Worm (Caenorhabditis elegans) whole organism, young adult: ENCODE results near the gene Y45F10C.2.
A peak's percentile ranks its signal among the peaks of the same experiment; 100 is the strongest.

Experiments used
- B0261.1 ChIP-seq: sonication (generic microtip); optimal IDR thresholded peaks from 2 replicates; lab custom pipeline; 2016; ENCODE audit warnings: mild to moderate bottlenecking, missing genetic modification characterization, moderate library complexity, missing compliant biosample characterization
- F33H1.4 ChIP-seq: fragments of 200-800 bp; sonication (Bioruptor generic); IDR thresholded peaks from 2 replicates; pipeline ENCODE4 v1.3.6; 2022; ENCODE audit warnings: missing genetic modification reagents, missing genetic modification characterization, missing compliant biosample characterization
- F57C9.4 ChIP-seq: sonication (generic microtip); optimal IDR thresholded peaks from 2 replicates; lab custom pipeline; 2017; ENCODE audit warnings: mild to moderate bottlenecking, missing genetic modification characterization, missing compliant biosample characterization
- K11D2.4 ChIP-seq: fragments of 200-800 bp; sonication (Bioruptor generic); IDR thresholded peaks from 2 replicates; pipeline ENCODE4 v1.3.6; 2022; ENCODE audit warnings: missing genetic modification reagents, missing genetic modification characterization, missing compliant biosample characterization
- K12H6.12 ChIP-seq: fragments of 200-800 bp; sonication (Bioruptor generic); optimal IDR thresholded peaks from 2 replicates; lab custom pipeline; 2018; ENCODE audit warnings: mild to moderate bottlenecking, missing genetic modification characterization, missing compliant biosample characterization
- Y53G8AR.9 ChIP-seq: fragments of 200-800 bp; sonication (Bioruptor generic); conservative IDR thresholded peaks from 2 replicates; pipeline ENCODE4 v1.3.6; 2022; ENCODE audit warnings: missing genetic modification reagents, missing genetic modification characterization, missing compliant biosample characterization
- Y56A3A.18 ChIP-seq: fragments of 200-800 bp; sonication (Bioruptor generic); IDR thresholded peaks from 2 replicates; pipeline ENCODE4 v1.3.6; 2022; ENCODE audit warnings: missing genetic modification reagents, missing genetic modification characterization, missing compliant biosample characterization
- ZK185.1 ChIP-seq: sonication (generic microtip); optimal IDR thresholded peaks from 2 replicates; lab custom pipeline; 2016; ENCODE audit warnings: mild to moderate bottlenecking, missing genetic modification characterization, missing compliant biosample characterization; ENCODE audit not compliant: poor library complexity, severe bottlenecking
- ama-1 ChIP-seq, 3 experiments: fragments of 150-350 bp in 1 of 3; sonication (generic microtip) in 2 of 3; optimal IDR thresholded peaks; 2 replicates each; lab custom pipeline; 2014 to 2018; ENCODE audit warnings: missing biosample characterization in 2 of 3, missing genetic modification characterization in 2 of 3, missing genetic modification reagents in 2 of 3
- athp-1 ChIP-seq: sonication (generic microtip); optimal IDR thresholded peaks from 2 replicates; lab custom pipeline; 2017; ENCODE audit warnings: mild to moderate bottlenecking, missing genetic modification characterization, missing compliant biosample characterization
- attf-5 ChIP-seq: fragments of 200-800 bp; sonication (Bioruptor generic); optimal IDR thresholded peaks from 2 replicates; lab custom pipeline; 2018; ENCODE audit warnings: mild to moderate bottlenecking, missing genetic modification characterization, missing compliant biosample characterization
- bed-2 ChIP-seq: fragments of 200-800 bp; sonication (Bioruptor generic); IDR thresholded peaks from 2 replicates; pipeline ENCODE4 v1.3.6; 2022; ENCODE audit warnings: missing genetic modification reagents, missing genetic modification characterization, missing compliant biosample characterization
- cebp-2 ChIP-seq: fragments of 200-800 bp; sonication (Bioruptor generic); IDR thresholded peaks from 2 replicates; pipeline ENCODE4 v1.3.6; 2022; ENCODE audit warnings: missing genetic modification characterization, missing compliant biosample characterization
- ceh-58 ChIP-seq: fragments of 200-800 bp; sonication (Bioruptor generic); IDR thresholded peaks from 2 replicates; pipeline ENCODE4 v1.3.6; 2022; ENCODE audit warnings: missing genetic modification characterization, missing compliant biosample characterization
- ceh-79 ChIP-seq: sonication (generic microtip); optimal IDR thresholded peaks from 2 replicates; lab custom pipeline; 2017; ENCODE audit warnings: mild to moderate bottlenecking, missing genetic modification characterization, missing compliant biosample characterization
- egl-18 ChIP-seq: fragments of 200-800 bp; sonication (Bioruptor generic); IDR thresholded peaks from 2 replicates; pipeline ENCODE4 v1.3.6; 2022; ENCODE audit warnings: missing genetic modification reagents, missing genetic modification characterization, missing compliant biosample characterization
- hmg-1.2 ChIP-seq: fragments of 200-800 bp; sonication (Bioruptor generic); IDR thresholded peaks from 2 replicates; pipeline ENCODE4 v1.3.6; 2022; ENCODE audit warnings: missing genetic modification reagents, missing genetic modification characterization, missing compliant biosample characterization
- hmg-20 ChIP-seq: fragments of 200-800 bp; sonication (Bioruptor generic); IDR thresholded peaks from 2 replicates; pipeline ENCODE4 v1.3.6; 2022; ENCODE audit warnings: missing genetic modification reagents, missing genetic modification characterization, missing compliant biosample characterization
- hrde-1 ChIP-seq: sonication (generic microtip); optimal IDR thresholded peaks from 2 replicates; lab custom pipeline; 2016; ENCODE audit warnings: missing genetic modification characterization, mild to moderate bottlenecking, missing compliant biosample characterization, moderate library complexity, missing genotype, missing genetic modification reagents, borderline replicate concordance
- lin-40 ChIP-seq: sonication (generic microtip); optimal IDR thresholded peaks from 2 replicates; lab custom pipeline; 2016; ENCODE audit warnings: missing genetic modification characterization, mild to moderate bottlenecking, missing compliant biosample characterization, missing genotype, missing genetic modification reagents
- lin-54 ChIP-seq: fragments of 200-800 bp; sonication (Bioruptor generic); optimal IDR thresholded peaks from 2 replicates; lab custom pipeline; 2018; ENCODE audit warnings: mild to moderate bottlenecking, missing genetic modification characterization, missing compliant biosample characterization
- madf-3 ChIP-seq: fragments of 200-800 bp; sonication (Bioruptor generic); IDR thresholded peaks from 2 replicates; pipeline ENCODE4 v1.3.6; 2022; ENCODE audit warnings: missing genetic modification reagents, missing genetic modification characterization, missing compliant biosample characterization
- madf-6 ChIP-seq: fragments of 200-800 bp; sonication (Bioruptor generic); IDR thresholded peaks from 2 replicates; pipeline ENCODE4 v1.3.6; 2022; ENCODE audit warnings: missing genetic modification reagents, missing genetic modification characterization, missing compliant biosample characterization
- mcd-1 ChIP-seq: fragments of 200-800 bp; sonication (Bioruptor generic); IDR thresholded peaks from 2 replicates; pipeline ENCODE4 v1.3.6; 2022; ENCODE audit warnings: missing genetic modification reagents, missing genetic modification characterization, missing compliant biosample characterization
- rec-8 ChIP-seq, 2 experiments: sonication (generic microtip); optimal IDR thresholded peaks; 2 replicates each; lab custom pipeline; 2016; ENCODE audit warnings: mild to moderate bottlenecking in 2 of 2, missing genetic modification characterization in 2 of 2, missing genetic modification reagents in 2 of 2, missing genotype in 2 of 2, missing biosample characterization in 1 of 2, missing compliant biosample characterization in 1 of 2, moderate library complexity in 1 of 2
- snpc-3.4 ChIP-seq: sonication (generic microtip); optimal IDR thresholded peaks from 2 replicates; lab custom pipeline; 2017; ENCODE audit warnings: missing genetic modification characterization, mild to moderate bottlenecking, missing compliant biosample characterization, antibody characterized with exemption, moderate library complexity, missing genotype, missing genetic modification reagents
- snpc-4 ChIP-seq, 5 experiments: fragments of 150-350 bp in 1 of 5; sonication (generic microtip) in 4 of 5; optimal IDR thresholded peaks; 2 replicates each; lab custom pipeline; 2014 to 2018; ENCODE audit warnings: missing genetic modification characterization in 5 of 5, missing biosample characterization in 3 of 5, antibody characterized with exemption in 2 of 5, mild to moderate bottlenecking in 2 of 5, missing compliant biosample characterization in 2 of 5, missing genotype in 2 of 5, moderate library complexity in 2 of 5, missing genetic modification reagents in 1 of 5
- tlf-1 ChIP-seq: fragments of 200-800 bp; sonication (Bioruptor generic); optimal IDR thresholded peaks from 2 replicates; lab custom pipeline; 2018; ENCODE audit warnings: mild to moderate bottlenecking, missing genetic modification characterization, missing compliant biosample characterization
- unc-130 ChIP-seq: sonication (generic microtip); optimal IDR thresholded peaks from 2 replicates; lab custom pipeline; 2016; ENCODE audit warnings: missing genetic modification reagents, missing genetic modification characterization, missing compliant biosample characterization
- ztf-28 ChIP-seq: fragments of 200-800 bp; sonication (Bioruptor generic); IDR thresholded peaks from 2 replicates; pipeline ENCODE4 v1.3.6; 2022; ENCODE audit warnings: missing genetic modification reagents, missing genetic modification characterization, missing compliant biosample characterization
- ztf-3 ChIP-seq: fragments of 200-800 bp; sonication (Bioruptor generic); optimal IDR thresholded peaks from 2 replicates; lab custom pipeline; 2018; ENCODE audit warnings: mild to moderate bottlenecking, missing genetic modification characterization, missing compliant biosample characterization

Y45F10C.2 gene

DNA sequence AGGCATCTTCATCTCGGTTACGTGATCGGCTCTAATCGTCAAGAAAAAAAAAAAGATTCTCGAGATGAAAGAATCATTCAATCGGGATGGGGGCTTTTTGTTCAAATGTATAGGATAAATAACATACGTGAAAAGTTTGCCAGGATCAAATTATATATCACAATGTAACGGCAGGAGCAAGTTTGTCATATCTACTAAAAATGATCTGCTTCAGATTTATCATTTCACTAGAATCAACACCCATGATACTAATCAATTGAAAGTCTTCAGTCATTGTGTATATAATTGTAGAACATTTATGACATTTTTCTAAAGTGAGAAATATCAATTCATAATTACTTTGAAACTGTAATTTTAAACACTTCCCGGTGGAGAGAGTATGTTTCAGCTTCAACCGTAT, 34.4 kb upstream of the Y45F10C.2 start:
- TF ChIP-seq athp-1 (tag; lab: Kevin White, UChicago), result no peak
- no peak for TF ChIP-seq hmg-1.2 (GFP tag; lab: Robert Waterston, UW)
- no peak for TF ChIP-seq ZK185.1
- no peak for TF ChIP-seq snpc-3.4 (tag; lab: Kevin White, UChicago)
- TF ChIP-seq attf-5 (GFP tag; lab: Kevin White, UChicago), result no peak
- no peak for TF ChIP-seq madf-6 (GFP tag; lab: Robert Waterston, UW)
- no peak for TF ChIP-seq mcd-1 (GFP tag; lab: Robert Waterston, UW)
- no peak for TF ChIP-seq madf-3 (GFP tag; lab: Robert Waterston, UW)
- TF ChIP-seq hrde-1 (tag; lab: Kevin White, UChicago), result no peak
- TF ChIP-seq tlf-1 (GFP tag; lab: Kevin White, UChicago), result no peak
- no peak for TF ChIP-seq Y53G8AR.9 (GFP tag; lab: Robert Waterston, UW)
- no peak for TF ChIP-seq B0261.1
- TF ChIP-seq ama-1 (optimal IDR thresholded peaks at IDR 0.05; lab: Kevin White, UChicago), result no peak
- TF ChIP-seq ama-1 (GFP tag; optimal IDR thresholded peaks at IDR 0.05; lab: Kevin White, UChicago), result no peak
- no peak for TF ChIP-seq K12H6.12 (tag; lab: Kevin White, UChicago)
- TF ChIP-seq egl-18 (GFP tag; lab: Robert Waterston, UW), result no peak
- no peak for TF ChIP-seq F33H1.4 (GFP tag; lab: Robert Waterston, UW)
- no peak for TF ChIP-seq bed-2 (GFP tag; lab: Robert Waterston, UW)
- no peak for TF ChIP-seq K11D2.4 (GFP tag; lab: Robert Waterston, UW)
- no peak for TF ChIP-seq ceh-79

DNA sequence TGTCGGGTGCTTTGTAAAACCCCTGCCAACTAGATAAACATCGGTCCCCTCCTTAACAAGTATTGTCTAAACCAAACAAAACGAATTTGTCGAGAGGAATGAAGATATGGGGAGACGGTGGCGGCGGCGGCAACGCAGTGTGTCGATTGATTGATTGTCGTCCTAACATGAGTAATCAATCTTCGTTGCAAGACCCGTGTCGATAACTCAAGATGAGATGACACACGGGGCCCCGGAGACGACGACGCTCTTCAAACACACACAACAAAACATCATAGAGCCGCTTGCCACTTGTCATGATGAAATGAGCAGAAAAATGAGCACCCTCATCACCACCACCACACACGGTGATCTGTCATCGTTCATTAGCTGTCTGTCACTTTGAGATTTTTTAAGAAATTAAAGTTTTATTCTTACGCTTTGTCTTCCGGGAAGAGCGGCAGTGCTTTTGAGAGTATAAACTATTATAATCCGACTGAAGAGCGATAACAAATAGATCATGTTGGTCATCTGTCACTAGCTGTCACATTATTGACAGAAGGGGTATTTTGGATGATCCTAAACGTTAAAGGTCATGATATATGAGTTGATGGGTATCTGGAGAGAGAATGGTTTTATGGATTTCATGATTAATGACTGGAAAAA, 33.4 kb upstream of the Y45F10C.2 start:
- TF ChIP-seq rec-8 (tag; optimal IDR thresholded peaks at IDR 0.05; lab: Kevin White, UChicago) (no peak), snpc-4 (GFP tag; optimal IDR thresholded peaks at IDR 0.05; lab: Kevin White, UChicago) (no peak), snpc-4 (tag; optimal IDR thresholded peaks at IDR 0.05; lab: Kevin White, UChicago) (peak in 1 of 4 experiments; percentile 8), lin-54 (GFP tag; lab: Kevin White, UChicago) (no peak), F57C9.4 (no peak)

DNA sequence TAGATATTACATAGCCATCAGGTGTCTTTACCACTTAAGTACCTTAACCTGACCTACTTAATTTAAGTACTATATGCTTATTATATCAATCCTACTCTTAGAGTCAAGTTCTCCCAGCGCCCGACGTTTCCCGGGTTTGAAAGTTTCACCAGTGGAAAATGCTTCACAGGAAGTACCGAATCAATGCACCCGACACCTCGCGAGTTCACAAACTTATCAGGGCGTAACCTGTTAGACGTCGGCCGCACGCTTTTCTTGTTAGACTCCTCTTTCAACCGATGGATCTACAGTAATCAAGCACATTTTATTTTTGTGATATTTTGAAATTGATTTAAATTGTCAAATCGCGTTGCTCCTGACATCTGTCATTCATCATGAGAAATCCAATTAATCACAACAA, 32.8 kb upstream of the Y45F10C.2 start:
- TF ChIP-seq F33H1.4 (GFP tag; lab: Robert Waterston, UW), result no peak
- no peak for TF ChIP-seq ztf-3
- no peak for TF ChIP-seq ceh-58 (GFP tag; lab: Robert Waterston, UW)
- no peak for TF ChIP-seq unc-130 (GFP tag; lab: Kevin White, UChicago)
- TF ChIP-seq ztf-28 (GFP tag; lab: Robert Waterston, UW), result no peak
- TF ChIP-seq snpc-4 (GFP tag; optimal IDR thresholded peaks at IDR 0.05; lab: Kevin White, UChicago), result no peak
- TF ChIP-seq snpc-4 (tag; optimal IDR thresholded peaks at IDR 0.05; lab: Kevin White, UChicago), result peak in 2 of 4 experiments; percentile 54 to 67
- TF ChIP-seq Y56A3A.18 (GFP tag; lab: Robert Waterston, UW), result no peak
- TF ChIP-seq hmg-20 (GFP tag; lab: Robert Waterston, UW), result no peak

DNA sequence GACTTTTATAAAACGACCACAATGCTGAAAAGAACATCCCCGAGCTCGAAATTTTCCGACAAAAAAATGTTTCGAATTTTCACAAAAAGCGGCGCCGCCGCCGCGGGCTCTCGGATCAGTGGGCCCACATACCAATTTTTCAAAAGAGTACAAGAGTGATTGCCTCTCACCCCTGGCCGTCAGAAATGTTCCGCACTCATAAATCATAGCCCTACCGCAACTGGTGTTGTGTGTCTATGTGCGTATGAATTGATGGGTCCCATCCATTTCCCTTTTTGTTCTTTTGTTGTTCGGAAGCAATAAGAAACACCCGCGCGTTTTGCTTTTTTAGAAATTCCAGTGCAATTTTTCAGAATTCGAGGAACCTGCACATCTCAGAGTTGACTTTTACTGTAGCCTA, 32.1 kb upstream of the Y45F10C.2 start:
- TF ChIP-seq cebp-2 (GFP tag; lab: Robert Waterston, UW) (0 out of 2 replicates have a peak, but pooled peaks have one; percentile 12), lin-40 (no peak)
